Worm (Caenorhabditis elegans) whole organism, L4/young adult: ENCODE data around the gene nep-10.

Experiments
- W03F9.2 ChIP-seq: fragments of 150-350 bp; optimal IDR thresholded peaks from 2 replicates; lab custom pipeline; 2014; ENCODE audit warnings: missing biosample characterization, missing genetic modification characterization
- dao-5 ChIP-seq: sonication (generic microtip); optimal IDR thresholded peaks from 2 replicates; lab custom pipeline; 2016; ENCODE audit warnings: missing genotype, missing genetic modification characterization, moderate library complexity, missing compliant biosample characterization
- him-1 ChIP-seq: sonication (generic microtip); optimal IDR thresholded peaks from 2 replicates; lab custom pipeline; 2016; ENCODE audit warnings: missing genotype, missing genetic modification reagents, missing genetic modification characterization, missing compliant biosample characterization

ce11 chrII:3452421-3452820 lies 49.7 kb upstream of the nep-10 start, which contains the start of gene C16C8.12:
- TF ChIP-seq him-1 (tag; lab: Kevin White, UChicago): no peak
- no peak for TF ChIP-seq W03F9.2
- TF ChIP-seq dao-5 (tag; lab: Kevin White, UChicago): no peak
